Fruit fly (Drosophila melanogaster) S2 (cell line): ENCODE measurements around the gene CG4617.

Source experiments
- CG8478 ChIP-seq: fragments of >200 bp; optimal IDR thresholded peaks from 2 replicates; lab custom pipeline; 2018
- CTCF ChIP-seq, 2 experiments: fragments of >200 bp; optimal IDR thresholded peaks; 2 replicates each; lab custom pipeline; 2018

DNA sequence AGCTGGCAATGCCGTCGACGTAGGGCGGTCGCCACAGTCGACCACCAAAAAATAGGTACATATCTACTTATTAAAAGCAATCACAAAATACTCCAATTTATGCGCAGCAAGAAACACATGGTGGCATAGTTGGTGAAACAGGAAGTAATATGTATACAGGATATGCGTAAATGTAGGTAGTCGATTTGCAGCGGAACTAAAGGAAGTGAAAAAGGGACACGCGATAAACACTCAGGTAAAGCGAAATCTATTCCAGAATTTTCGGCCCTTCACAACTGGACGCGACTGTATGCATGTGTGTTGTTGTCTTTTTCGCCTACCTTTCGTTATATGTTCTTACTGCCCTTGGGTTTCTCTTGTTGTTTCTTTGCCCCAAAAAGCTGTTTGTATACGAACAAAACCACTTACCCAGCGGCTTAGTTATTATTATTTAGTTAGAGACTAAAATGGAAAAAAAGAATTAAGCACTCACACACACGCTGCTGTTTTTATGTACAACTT is 7.7 kb downstream of the CG4617 start:
- TF ChIP-seq CG8478 (lab: Kevin White, UChicago) (no peak), CTCF (optimal IDR thresholded peaks at IDR 0.05; lab: Kevin White, UChicago) (no peak)
